Fruit fly (Drosophila melanogaster): ENCODE measurements around the gene CG7049.

Gene CG7049

dm6 chr3L:212520-212919 is 36.5 kb upstream of the CG7049 start, which contains the start of the genes thoc7 and Dis3l2:
Gene thoc7, minus strand, starts transcription at chr3L:212687.
Gene Dis3l2, plus strand, starts transcription at chr3L:212709.
- TF ChIP-seq Scr (GFP tag; IDR thresholded peaks at IDR 0.05; ENCODE audit: partially characterized antibody): no peak
- TF ChIP-seq CG4424 (GFP tag; optimal IDR thresholded peaks at IDR 0.05): no peak
- 0 out of 3 replicates have a peak, but pooled peaks have one; percentile 13 for TF ChIP-seq row (GFP tag; IDR thresholded peaks at IDR 0.05)
- no peak for TF ChIP-seq CG12104 (GFP tag; optimal IDR thresholded peaks at IDR 0.05)
- TF ChIP-seq Bgb (GFP tag; IDR thresholded peaks at IDR 0.05; ENCODE audit: partially characterized antibody): peak; percentile 19; the same call in 1 of the 2 replicates
- no peak for TF ChIP-seq lov (optimal IDR thresholded peaks at IDR 0.05)
- no peak for TF ChIP-seq lov (GFP tag; IDR thresholded peaks at IDR 0.05)
- TF ChIP-seq CG16813 (GFP tag; IDR thresholded peaks at IDR 0.05; ENCODE audit: partially characterized antibody): no peak
- no peak for TF ChIP-seq CG8924 (tag; optimal IDR thresholded peaks at IDR 0.05)
- no peak for TF ChIP-seq CG6854 (GFP tag; optimal IDR thresholded peaks at IDR 0.05)
- no peak for TF ChIP-seq nom (GFP tag; optimal IDR thresholded peaks at IDR 0.05)
- TF ChIP-seq Dp (GFP tag; optimal IDR thresholded peaks at IDR 0.05): peak; percentile 11
- TF ChIP-seq Mrtf (GFP tag; IDR thresholded peaks at IDR 0.05): no peak
- no peak for TF ChIP-seq E2f1 (GFP tag; IDR thresholded peaks at IDR 0.05)
- TF ChIP-seq CG4707 (GFP tag; optimal IDR thresholded peaks at IDR 0.05): no peak
- peak; percentile 29; the same call in 1 of the 2 replicates for TF ChIP-seq amos (GFP tag; IDR thresholded peaks at IDR 0.05; ENCODE audit: partially characterized antibody)
- peak; percentile 77 for TF ChIP-seq stwl (tag; optimal IDR thresholded peaks at IDR 0.05)
- no peak for TF ChIP-seq slbo (GFP tag; IDR thresholded peaks at IDR 0.05)
- peak; percentile 80 for TF ChIP-seq MESR4 (GFP tag; optimal IDR thresholded peaks at IDR 0.05)
- peak; percentile 32 for TF ChIP-seq CG15514 (GFP tag; optimal IDR thresholded peaks at IDR 0.05)
- no peak for TF ChIP-seq CG9932 (GFP tag; IDR thresholded peaks at IDR 0.05)
- no peak for TF ChIP-seq CG2712 (tag; optimal IDR thresholded peaks at IDR 0.05)
- no peak for TF ChIP-seq Oaz (GFP tag; IDR thresholded peaks at IDR 0.05)
- peak; percentile 62 for TF ChIP-seq bigmax (GFP tag; optimal IDR thresholded peaks at IDR 0.05)
- TF ChIP-seq CG34224 (GFP tag; IDR thresholded peaks at IDR 0.05; ENCODE audit: partially characterized antibody): peak; percentile 39; the same call in 1 of the 3 replicates
- TF ChIP-seq grau (tag; optimal IDR thresholded peaks at IDR 0.05): no peak
- no peak for TF ChIP-seq ac (GFP tag; optimal IDR thresholded peaks at IDR 0.05)
- no peak for TF ChIP-seq CG9609 (GFP tag; optimal IDR thresholded peaks at IDR 0.05)
- TF ChIP-seq CG2199 (GFP tag; IDR thresholded peaks at IDR 0.05): no peak
- peak; percentile 10 for TF ChIP-seq phol (tag; optimal IDR thresholded peaks at IDR 0.05)
- TF ChIP-seq CG11093 (GFP tag; IDR thresholded peaks at IDR 0.05): no peak
- TF ChIP-seq CG4617 (GFP tag; optimal IDR thresholded peaks at IDR 0.05; ENCODE audit: borderline replicate concordance): peak; percentile 90
- peak; percentile 79 for TF ChIP-seq CG9797 (GFP tag; optimal IDR thresholded peaks at IDR 0.05)
- TF ChIP-seq CG14014 (GFP tag; IDR thresholded peaks at IDR 0.05): no peak
- TF ChIP-seq MBD-R2 (GFP tag; IDR thresholded peaks at IDR 0.05): peak; percentile 80
- peak; percentile 24 for TF ChIP-seq BEAF-32 (GFP tag; optimal IDR thresholded peaks at IDR 0.05)
- no peak for TF ChIP-seq Drgx (GFP tag; IDR thresholded peaks at IDR 0.05)
- TF ChIP-seq Six4 (GFP tag; optimal IDR thresholded peaks at IDR 0.05): no peak
- TF ChIP-seq CG1529 (GFP tag; optimal IDR thresholded peaks at IDR 0.05): no peak
- TF ChIP-seq zf30C (GFP tag; optimal IDR thresholded peaks at IDR 0.05): no peak
- no peak for TF ChIP-seq D19B (GFP tag; optimal IDR thresholded peaks at IDR 0.05)
- TF ChIP-seq CG10979 (tag; optimal IDR thresholded peaks at IDR 0.05): no peak
- peak; percentile 87 for TF ChIP-seq gfzf (GFP tag; optimal IDR thresholded peaks at IDR 0.05)
- peak; percentile 16 for TF ChIP-seq Sry-δ (GFP tag; optimal IDR thresholded peaks at IDR 0.05)
- no peak for TF ChIP-seq CG18599 (GFP tag; optimal IDR thresholded peaks at IDR 0.05)
- TF ChIP-seq CG11695 (GFP tag; IDR thresholded peaks at IDR 0.05): no peak
- peak; percentile 16 for TF ChIP-seq CG14710 (tag; optimal IDR thresholded peaks at IDR 0.05)
- peak; percentile 61 for TF ChIP-seq pzg (GFP tag; optimal IDR thresholded peaks at IDR 0.05)
- no peak for TF ChIP-seq Ets65A (GFP tag)
- no peak for TF ChIP-seq CG12219 (GFP tag; optimal IDR thresholded peaks at IDR 0.05)
- TF ChIP-seq oc (tag; optimal IDR thresholded peaks at IDR 0.05): no peak
